Worm (Caenorhabditis elegans) whole organism, L4/young adult: ENCODE results near the gene srbc-38.

Source experiments
- W03F9.2 ChIP-seq: fragments of 150-350 bp; optimal IDR thresholded peaks from 2 replicates; lab custom pipeline; 2014; ENCODE audit warnings: missing biosample characterization, missing genetic modification characterization
- dao-5 ChIP-seq: sonication (generic microtip); optimal IDR thresholded peaks from 2 replicates; lab custom pipeline; 2016; ENCODE audit warnings: missing genotype, missing genetic modification characterization, moderate library complexity, missing compliant biosample characterization
- him-1 ChIP-seq: sonication (generic microtip); optimal IDR thresholded peaks from 2 replicates; lab custom pipeline; 2016; ENCODE audit warnings: missing genotype, missing genetic modification reagents, missing genetic modification characterization, missing compliant biosample characterization

DNA sequence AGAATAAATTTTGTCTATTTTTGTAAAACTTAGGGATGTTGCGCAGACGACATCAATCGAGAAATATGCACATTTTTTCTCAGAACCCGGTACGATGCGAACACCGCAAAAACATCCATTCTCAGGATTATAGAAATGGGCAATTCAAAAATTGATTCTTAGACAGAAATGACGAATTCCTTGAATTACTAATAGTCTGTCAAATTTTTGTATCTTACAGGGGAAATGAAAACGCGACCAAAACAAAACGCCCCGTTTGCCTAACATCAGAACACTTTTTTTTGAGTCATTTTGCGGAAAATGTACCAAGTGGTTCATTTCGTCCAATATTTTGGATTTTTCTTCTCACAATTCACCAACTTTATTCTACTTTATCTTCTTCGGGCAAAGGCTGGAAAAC lies 36.3 kb downstream of the srbc-38 start, which contains the start of gene str-134:
- TF ChIP-seq him-1 (tag; lab: Kevin White, UChicago) (no peak), dao-5 (tag; lab: Kevin White, UChicago) (no peak), W03F9.2 (tag; lab: Kevin White, UChicago) (no peak)
